Fruit fly (Drosophila melanogaster): ENCODE data around the gene Gr77a.

Gr77a gene

DNA sequence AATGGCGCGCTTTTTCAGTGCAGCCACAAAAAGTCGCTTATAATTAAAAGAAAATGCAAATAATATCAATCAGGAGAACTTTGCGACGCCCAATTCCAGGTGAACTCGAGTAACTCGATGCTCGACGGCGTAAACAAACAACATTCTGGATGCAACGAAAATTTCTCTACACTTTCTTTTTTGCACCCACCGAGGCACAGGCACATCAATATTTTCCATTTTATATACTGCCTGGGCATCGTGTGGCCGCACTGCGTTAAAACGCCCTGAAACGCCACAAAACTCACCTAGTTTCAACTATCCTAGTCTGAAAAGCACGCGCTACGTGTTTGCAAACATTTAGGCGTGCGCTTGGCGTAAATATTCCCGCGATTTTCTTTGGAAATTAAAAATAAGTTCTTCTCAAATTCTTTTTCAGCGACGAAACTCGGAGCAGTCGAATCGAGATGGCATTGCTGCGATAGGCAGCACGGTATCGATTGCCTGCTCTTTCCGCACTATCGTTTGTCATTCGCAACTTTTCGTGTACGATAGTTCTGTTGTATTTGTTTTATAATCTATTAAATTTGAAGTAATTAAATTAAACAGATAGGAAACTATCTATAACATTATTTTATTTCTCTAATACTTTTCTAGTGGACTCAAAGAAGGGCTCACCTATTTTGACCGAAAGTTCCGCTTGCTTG lies 46.7 kb upstream of the Gr77a start, which contains the start of gene Pcif1 (continued):
- TF ChIP-seq lilli (GFP tag; optimal IDR thresholded peaks at IDR 0.05), result peak; percentile 43
- no peak for TF ChIP-seq peb (GFP tag; IDR thresholded peaks at IDR 0.05)
- TF ChIP-seq NFAT (GFP tag; IDR thresholded peaks at IDR 0.05), result peak; percentile 19; the same call in 1 of the 2 replicates
- TF ChIP-seq CG15269 (tag; optimal IDR thresholded peaks at IDR 0.05), result no peak
- TF ChIP-seq bbx (GFP tag; IDR thresholded peaks at IDR 0.05; ENCODE audit: partially characterized antibody), result peak; percentile 100
- no peak for TF ChIP-seq wdn (GFP tag; IDR thresholded peaks at IDR 0.05)
- TF ChIP-seq CG17612 (GFP tag; IDR thresholded peaks at IDR 0.05), result no peak
- peak; percentile 98 for TF ChIP-seq HLH4C (GFP tag; IDR thresholded peaks at IDR 0.05; ENCODE audit: partially characterized antibody)
- no peak for TF ChIP-seq disco-r (GFP tag; optimal IDR thresholded peaks at IDR 0.05)
- no peak for TF ChIP-seq CG10565 (GFP tag; optimal IDR thresholded peaks at IDR 0.05)
- TF ChIP-seq tio (GFP tag; optimal IDR thresholded peaks at IDR 0.05), result no peak
- peak; percentile 15; the same call in 1 of the 2 replicates for TF ChIP-seq onecut (GFP tag; IDR thresholded peaks at IDR 0.05)
- TF ChIP-seq sim (GFP tag; IDR thresholded peaks at IDR 0.05), result no peak
- peak; percentile 28 for TF ChIP-seq CG17568 (GFP tag; optimal IDR thresholded peaks at IDR 0.05)
- TF ChIP-seq rib (GFP tag; IDR thresholded peaks at IDR 0.05), result peak; percentile 50; the same call in 1 of the 2 replicates
- TF ChIP-seq trem (tag; optimal IDR thresholded peaks at IDR 0.05), result peak; percentile 67
- peak; percentile 10 for TF ChIP-seq Jarid2 (GFP tag; optimal IDR thresholded peaks at IDR 0.05)
- peak; percentile 7 for TF ChIP-seq caup (GFP tag; optimal IDR thresholded peaks at IDR 0.05; ENCODE audit: severe bottlenecking)
- TF ChIP-seq Lhr (GFP tag; optimal IDR thresholded peaks at IDR 0.05), result peak; percentile 25
- peak; percentile 62 for TF ChIP-seq stwl (tag; optimal IDR thresholded peaks at IDR 0.05)
- TF ChIP-seq corto (GFP tag; optimal IDR thresholded peaks at IDR 0.05), result peak; percentile 73
- TF ChIP-seq CG3847 (GFP tag; IDR thresholded peaks at IDR 0.05), result no peak
- TF ChIP-seq Rx (GFP tag; IDR thresholded peaks at IDR 0.05), result no peak
- TF ChIP-seq CTCF (GFP tag; optimal IDR thresholded peaks at IDR 0.05), result peak; percentile 31
- TF ChIP-seq Hey (tag; optimal IDR thresholded peaks at IDR 0.05), result no peak
- TF ChIP-seq CG9876 (GFP tag; optimal IDR thresholded peaks at IDR 0.05), result no peak
- peak; percentile 5 for TF ChIP-seq CG12219 (GFP tag; optimal IDR thresholded peaks at IDR 0.05)
- peak; percentile 23 for TF ChIP-seq gfzf (GFP tag; optimal IDR thresholded peaks at IDR 0.05)
- no peak for TF ChIP-seq tx (GFP tag; optimal IDR thresholded peaks at IDR 0.05)
- no peak for TF ChIP-seq ttk (GFP tag; IDR thresholded peaks at IDR 0.05)
- peak; percentile 26 for TF ChIP-seq grau (tag; optimal IDR thresholded peaks at IDR 0.05)
- TF ChIP-seq CG15601 (tag; optimal IDR thresholded peaks at IDR 0.05), result peak; percentile 51
- peak; percentile 62 for TF ChIP-seq CG6272 (GFP tag; IDR thresholded peaks at IDR 0.05)
- TF ChIP-seq CG15073 (GFP tag; optimal IDR thresholded peaks at IDR 0.05), result no peak
- peak; percentile 42 for TF ChIP-seq HLHmδ (GFP tag; optimal IDR thresholded peaks at IDR 0.05)
- peak; percentile 47 for TF ChIP-seq CG33557 (GFP tag; optimal IDR thresholded peaks at IDR 0.05)
- no peak for TF ChIP-seq gem (tag; optimal IDR thresholded peaks at IDR 0.05)
- no peak for TF ChIP-seq Atf3 (GFP tag; optimal IDR thresholded peaks at IDR 0.05)
- TF ChIP-seq Sin3A (optimal IDR thresholded peaks at IDR 0.05), result peak; percentile 46
- no peak for TF ChIP-seq CHES-1-like (GFP tag; optimal IDR thresholded peaks at IDR 0.05)
- peak; percentile 99 for TF ChIP-seq zen2 (GFP tag; IDR thresholded peaks at IDR 0.05; ENCODE audit: partially characterized antibody)
- TF ChIP-seq inv (GFP tag; IDR thresholded peaks at IDR 0.05; ENCODE audit: partially characterized antibody), result peak; percentile 99
- no peak for TF ChIP-seq Fer2 (tag; optimal IDR thresholded peaks at IDR 0.05)
- peak; percentile 59 for TF ChIP-seq CG10267 (tag; optimal IDR thresholded peaks at IDR 0.05)
- 0 out of 2 replicates have a peak, but pooled peaks have one; percentile 31 for TF ChIP-seq cas (GFP tag; IDR thresholded peaks at IDR 0.05)
- TF ChIP-seq B-H2 (GFP tag; optimal IDR thresholded peaks at IDR 0.05), result peak; percentile 29
- peak; percentile 36 for TF ChIP-seq CG2120 (GFP tag; optimal IDR thresholded peaks at IDR 0.05)
- TF ChIP-seq trh (GFP tag; optimal IDR thresholded peaks at IDR 0.05), result no peak
- TF ChIP-seq MESR4 (GFP tag; optimal IDR thresholded peaks at IDR 0.05), result peak; percentile 90
- no peak for TF ChIP-seq Chrac-16 (GFP tag; optimal IDR thresholded peaks at IDR 0.05)
